Fruit fly (Drosophila melanogaster): ENCODE measurements around the gene CG4914.

Gene CG4914

DNA sequence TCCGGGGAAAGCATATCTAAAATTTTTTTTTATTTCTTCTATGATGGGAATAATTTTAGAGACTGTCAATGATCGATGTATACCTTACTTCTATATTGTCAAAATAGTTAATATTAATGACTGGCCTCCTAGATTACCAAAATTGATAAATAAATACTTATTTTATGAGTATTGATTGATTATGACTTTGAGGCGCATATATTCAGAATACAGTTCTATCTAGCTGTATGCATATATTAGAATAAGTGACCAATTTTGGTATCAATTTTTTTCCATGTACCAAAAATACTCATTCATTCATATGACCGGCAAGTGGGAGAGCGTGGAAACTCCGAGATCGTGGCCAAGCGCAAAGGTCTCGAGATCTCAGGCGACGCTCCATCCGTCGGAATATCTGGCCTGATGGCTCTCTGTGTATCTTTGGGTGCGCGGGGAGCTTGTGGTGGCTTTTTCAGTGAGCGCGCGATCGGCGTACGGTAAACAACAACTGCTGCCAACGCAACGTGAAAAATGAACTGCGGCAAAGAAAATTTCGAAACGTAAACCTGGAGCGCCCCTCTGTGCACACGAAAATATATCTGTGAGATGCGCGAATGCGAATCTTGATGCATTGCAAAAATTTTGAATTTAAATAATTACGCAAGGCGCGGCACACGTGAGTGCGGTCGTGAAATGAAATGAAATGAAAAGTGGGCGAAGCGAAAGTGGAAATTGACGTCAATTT is 5.4 kb downstream of the CG4914 start, which contains the start of the genes CG43121 and ome:
CG43121 (minus strand) TSS at position 51 of the 724 bp plus-strand sequence.
ome (plus strand) TSS at position 453 of the 724 bp plus-strand sequence.
- no peak for TF ChIP-seq pan (optimal IDR thresholded peaks at IDR 0.05)
- TF ChIP-seq psq (optimal IDR thresholded peaks at IDR 0.05), result no peak
- no peak for TF ChIP-seq usp (GFP tag; optimal IDR thresholded peaks at IDR 0.05)
- no peak for TF ChIP-seq Dll (optimal IDR thresholded peaks at IDR 0.05)
- no peak for TF ChIP-seq CG8478 (optimal IDR thresholded peaks at IDR 0.05)
- no peak for TF ChIP-seq EcR (GFP tag; optimal IDR thresholded peaks at IDR 0.05)

- TF ChIP-seq EcR (GFP tag; optimal IDR thresholded peaks at IDR 0.05) (peak in 1 of 2 experiments; percentile 13), Dll (optimal IDR thresholded peaks at IDR 0.05) (no peak)
Observed at dm6 chr3L:14671546-14671945, 6.4 kb downstream of the CG4914 start.

DNA sequence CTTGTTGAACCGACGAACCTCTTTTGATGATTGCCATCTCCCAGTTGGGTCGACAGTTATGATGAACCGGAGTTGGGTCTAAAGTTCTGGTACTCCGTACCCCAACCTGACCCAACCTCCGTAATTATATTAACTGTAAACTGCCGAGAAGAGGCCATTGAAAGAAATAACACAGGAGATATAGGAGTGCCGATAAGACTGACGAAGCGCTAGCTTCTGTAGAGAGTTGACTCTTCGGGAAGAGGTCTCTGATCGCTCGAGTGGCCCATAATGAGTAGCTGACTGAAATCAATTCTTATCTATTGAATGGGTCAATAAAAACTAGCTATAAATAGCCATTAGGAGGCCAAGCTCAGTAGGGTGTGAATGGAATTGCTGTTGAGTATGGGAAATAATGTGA is 9.3 kb downstream of the CG4914 start:
- TF ChIP-seq EcR (GFP tag; optimal IDR thresholded peaks at IDR 0.05), result no peak
- no peak for TF ChIP-seq Dll (optimal IDR thresholded peaks at IDR 0.05)
- TF ChIP-seq psq (optimal IDR thresholded peaks at IDR 0.05), result no peak
- no peak for TF ChIP-seq pan (optimal IDR thresholded peaks at IDR 0.05)
- TF ChIP-seq CG8478 (optimal IDR thresholded peaks at IDR 0.05), result no peak
- no peak for TF ChIP-seq usp (GFP tag; optimal IDR thresholded peaks at IDR 0.05)

DNA sequence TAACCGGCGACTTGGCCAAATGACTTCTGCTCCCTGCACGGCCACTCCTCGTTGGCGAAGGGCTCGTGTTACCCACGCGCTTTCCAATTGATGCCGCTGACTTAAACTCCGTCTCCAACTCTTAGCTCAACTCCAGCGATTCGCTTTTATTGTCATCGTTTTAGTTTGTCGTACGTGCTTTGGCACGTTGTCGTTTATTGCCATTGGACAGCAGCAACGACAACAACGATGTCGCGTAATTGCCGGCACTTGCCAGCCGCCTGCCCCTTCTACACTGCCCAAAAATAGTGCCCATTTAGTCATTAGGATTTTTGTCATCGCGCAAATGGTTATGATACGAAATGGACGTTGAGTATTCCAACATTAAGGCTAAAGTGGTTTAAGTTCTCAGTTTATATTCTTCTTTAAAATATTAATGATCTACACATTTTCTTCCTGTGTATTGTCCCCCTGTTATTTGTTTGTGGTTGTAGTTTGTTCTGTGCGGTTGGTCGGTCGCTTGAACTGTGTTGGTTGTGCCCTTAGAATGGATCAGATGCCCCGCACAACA is 12.1 kb downstream of the CG4914 start:
- TF ChIP-seq psq (optimal IDR thresholded peaks at IDR 0.05) (no peak), pan (optimal IDR thresholded peaks at IDR 0.05) (no peak)

dm6 chr3L:14664390-14664789 is 13.6 kb downstream of the CG4914 start:
- TF ChIP-seq psq (optimal IDR thresholded peaks at IDR 0.05) (no peak), usp (GFP tag; optimal IDR thresholded peaks at IDR 0.05) (no peak), CG8478 (optimal IDR thresholded peaks at IDR 0.05) (no peak), Dll (optimal IDR thresholded peaks at IDR 0.05) (no peak), EcR (GFP tag; optimal IDR thresholded peaks at IDR 0.05) (no peak), pan (optimal IDR thresholded peaks at IDR 0.05) (no peak)

DNA sequence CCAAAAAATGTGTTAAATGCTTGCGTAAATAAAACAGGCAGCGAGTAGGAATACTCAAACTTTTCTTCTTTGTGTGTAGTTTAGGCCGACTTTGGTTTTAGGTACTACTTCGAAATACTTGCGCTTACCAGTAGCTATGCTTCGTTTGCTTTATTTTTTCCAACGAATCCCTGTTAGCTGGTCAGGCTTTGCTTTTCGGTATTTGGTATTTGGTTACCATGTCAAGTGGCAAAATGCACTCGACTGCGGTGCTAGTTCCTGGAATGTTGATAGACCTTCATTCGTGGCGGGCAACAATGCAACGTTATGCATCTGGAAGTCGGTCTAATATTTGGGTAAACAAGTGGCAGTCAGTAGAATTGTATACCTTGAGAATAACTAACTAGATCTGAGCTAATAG is 14.2 kb downstream of the CG4914 start:
- TF ChIP-seq EcR (GFP tag; optimal IDR thresholded peaks at IDR 0.05) (no peak), usp (GFP tag; optimal IDR thresholded peaks at IDR 0.05) (no peak), psq (optimal IDR thresholded peaks at IDR 0.05) (no peak), Dll (optimal IDR thresholded peaks at IDR 0.05) (no peak), CG8478 (optimal IDR thresholded peaks at IDR 0.05) (no peak), pan (optimal IDR thresholded peaks at IDR 0.05) (no peak)

dm6 chr3L:14661567-14662258 is 16.2 kb downstream of the CG4914 start:
- TF ChIP-seq usp (GFP tag; optimal IDR thresholded peaks at IDR 0.05) (no peak), pan (optimal IDR thresholded peaks at IDR 0.05) (no peak), Dll (optimal IDR thresholded peaks at IDR 0.05) (no peak), CG8478 (optimal IDR thresholded peaks at IDR 0.05) (no peak), psq (optimal IDR thresholded peaks at IDR 0.05) (no peak), EcR (GFP tag; optimal IDR thresholded peaks at IDR 0.05) (no peak)

DNA sequence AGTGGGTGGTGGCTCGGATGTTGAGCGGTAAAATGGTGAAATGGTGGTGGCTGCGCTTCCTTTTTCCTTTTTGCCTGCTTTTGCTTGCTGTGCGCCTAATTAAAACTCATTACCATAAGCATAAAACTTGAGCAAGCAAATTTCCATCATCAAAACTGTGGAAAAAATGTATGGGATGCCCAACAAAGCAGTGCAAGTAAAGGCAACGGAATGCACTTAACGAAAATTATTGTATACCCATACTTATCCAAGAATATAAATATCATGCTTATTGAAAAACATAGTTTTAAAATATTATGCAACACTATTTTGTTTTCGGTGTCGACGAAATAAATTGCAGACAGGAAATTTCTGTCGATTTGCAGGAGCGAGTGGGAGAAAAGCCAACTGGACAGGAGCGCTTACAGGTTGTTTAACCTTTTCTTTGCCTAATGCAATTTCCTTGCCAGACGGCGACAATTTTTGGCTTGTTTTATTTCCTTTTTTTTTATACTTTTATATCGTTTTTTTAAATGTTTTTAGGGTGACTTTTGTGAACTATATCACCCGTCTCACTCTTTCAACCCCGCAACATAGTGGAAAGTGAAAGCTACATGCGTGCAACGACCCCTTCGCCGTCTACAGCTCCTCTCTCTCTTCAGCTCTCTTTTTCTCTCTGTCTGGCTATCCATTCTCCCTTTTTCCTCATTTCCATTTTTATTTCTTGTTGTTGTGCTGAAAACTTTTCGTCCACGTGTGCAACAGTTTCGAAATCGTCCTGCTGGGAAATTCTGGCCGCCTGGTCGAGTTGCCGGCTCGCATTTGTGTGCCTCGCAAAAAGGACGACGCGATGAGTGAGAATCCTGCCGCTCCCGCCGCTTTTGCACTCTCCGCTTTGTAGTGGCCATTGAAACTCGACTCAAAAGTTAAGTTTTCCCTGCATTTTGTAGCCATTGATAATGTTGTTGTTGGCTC is 17.7 kb downstream of the CG4914 start:
- TF ChIP-seq EcR (GFP tag; optimal IDR thresholded peaks at IDR 0.05) (peak in 1 of 2 experiments; percentile 6), psq (optimal IDR thresholded peaks at IDR 0.05) (no peak)

- TF ChIP-seq usp (GFP tag; optimal IDR thresholded peaks at IDR 0.05) (no peak), pan (optimal IDR thresholded peaks at IDR 0.05) (no peak), psq (optimal IDR thresholded peaks at IDR 0.05) (no peak), EcR (GFP tag; optimal IDR thresholded peaks at IDR 0.05) (no peak), CG8478 (optimal IDR thresholded peaks at IDR 0.05) (no peak), Dll (optimal IDR thresholded peaks at IDR 0.05) (no peak)
Observed at dm6 chr3L:14657485-14658054, 20.4 kb downstream of the CG4914 start.

DNA sequence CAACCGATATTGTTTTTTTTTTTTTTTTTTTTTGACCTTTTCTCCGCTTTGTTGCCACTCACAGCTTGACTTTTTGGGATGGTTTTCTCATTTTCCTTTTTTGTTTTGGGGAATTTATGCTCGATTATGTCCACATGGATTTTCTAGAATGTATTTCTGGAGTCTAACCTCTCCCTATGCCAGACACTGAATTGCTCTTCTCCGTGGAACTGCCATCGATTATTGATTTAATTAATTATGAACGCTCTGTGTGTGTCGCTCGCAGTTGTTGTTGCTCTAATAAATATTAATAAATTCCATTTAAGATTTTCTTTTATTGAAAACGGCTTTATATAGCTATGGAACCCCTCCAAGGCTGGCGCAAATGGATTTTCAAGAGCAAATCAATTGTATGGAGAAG is 22.3 kb downstream of the CG4914 start:
- no peak for TF ChIP-seq usp (GFP tag; optimal IDR thresholded peaks at IDR 0.05)
- TF ChIP-seq CG8478 (optimal IDR thresholded peaks at IDR 0.05), result no peak
- no peak for TF ChIP-seq psq (optimal IDR thresholded peaks at IDR 0.05)
- no peak for TF ChIP-seq EcR (GFP tag; optimal IDR thresholded peaks at IDR 0.05)
- no peak for TF ChIP-seq Dll (optimal IDR thresholded peaks at IDR 0.05)
- TF ChIP-seq pan (optimal IDR thresholded peaks at IDR 0.05), result no peak

DNA sequence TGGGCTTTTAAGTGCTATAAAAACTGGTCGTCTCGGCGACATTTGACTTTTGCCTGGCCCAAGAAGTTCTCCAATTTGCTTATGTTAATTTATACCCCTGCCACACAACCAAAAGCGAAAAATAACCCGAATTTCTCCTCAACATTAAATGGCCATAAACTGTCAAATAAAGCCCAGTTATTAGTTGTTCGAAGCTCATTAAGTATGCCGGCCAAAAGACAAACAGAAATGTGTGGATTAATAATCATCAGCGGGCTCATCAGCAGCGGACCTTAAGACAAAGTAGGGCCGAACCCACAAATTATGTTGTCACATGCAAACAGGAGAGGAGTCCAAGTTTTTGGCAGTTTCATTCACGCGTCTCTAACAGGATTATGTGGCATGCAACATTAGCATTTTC is 22.8 kb downstream of the CG4914 start:
- no peak for TF ChIP-seq pan (optimal IDR thresholded peaks at IDR 0.05)
- TF ChIP-seq CG8478 (optimal IDR thresholded peaks at IDR 0.05), result no peak
- TF ChIP-seq usp (GFP tag; optimal IDR thresholded peaks at IDR 0.05), result no peak
- no peak for TF ChIP-seq EcR (GFP tag; optimal IDR thresholded peaks at IDR 0.05)
- no peak for TF ChIP-seq psq (optimal IDR thresholded peaks at IDR 0.05)
- TF ChIP-seq Dll (optimal IDR thresholded peaks at IDR 0.05), result no peak

Data from whole organism.